Worm (Caenorhabditis elegans) whole organism, young adult: Measurements from ENCODE around the gene txt-17.

Experiments
- D2030.7 ChIP-seq: fragments of 200-800 bp; sonication (Bioruptor generic); IDR thresholded peaks from 2 replicates; pipeline ENCODE4 v1.3.6; 2022; ENCODE audit warnings: missing genetic modification reagents, missing genetic modification characterization, missing compliant biosample characterization
- F10E7.11 ChIP-seq: sonication (generic microtip); optimal IDR thresholded peaks from 2 replicates; lab custom pipeline; 2017; ENCODE audit warnings: mild to moderate bottlenecking, missing genetic modification characterization, moderate library complexity, missing compliant biosample characterization
- F52B5.7 ChIP-seq: sonication (generic microtip); optimal IDR thresholded peaks from 2 replicates; lab custom pipeline; 2016; ENCODE audit warnings: mild to moderate bottlenecking, missing genetic modification characterization, missing compliant biosample characterization
- F55B11.4 ChIP-seq: sonication (generic microtip); optimal IDR thresholded peaks from 2 replicates; lab custom pipeline; 2016; ENCODE audit warnings: missing compliant biosample characterization, missing genetic modification characterization, borderline replicate concordance; ENCODE audit not compliant: insufficient read depth
- K12H6.12 ChIP-seq: fragments of 200-800 bp; sonication (Bioruptor generic); optimal IDR thresholded peaks from 2 replicates; lab custom pipeline; 2018; ENCODE audit warnings: mild to moderate bottlenecking, missing genetic modification characterization, missing compliant biosample characterization
- Y56A3A.18 ChIP-seq: fragments of 200-800 bp; sonication (Bioruptor generic); IDR thresholded peaks from 2 replicates; pipeline ENCODE4 v1.3.6; 2022; ENCODE audit warnings: missing genetic modification reagents, missing genetic modification characterization, missing compliant biosample characterization
- Y67H2A.10 ChIP-seq: fragments of 200-800 bp; sonication (Bioruptor generic); conservative IDR thresholded peaks from 2 replicates; pipeline ENCODE4 v1.3.6; 2022; ENCODE audit warnings: missing genetic modification reagents, missing genetic modification characterization, missing compliant biosample characterization
- Y95B8A.8 ChIP-seq: fragments of 200-800 bp; sonication (Bioruptor generic); IDR thresholded peaks from 2 replicates; pipeline ENCODE4 v1.3.6; 2022; ENCODE audit warnings: missing genetic modification reagents, missing genetic modification characterization, missing compliant biosample characterization
- atf-7 ChIP-seq: sonication (generic microtip); optimal IDR thresholded peaks from 2 replicates; lab custom pipeline; 2017; ENCODE audit warnings: mild to moderate bottlenecking, missing genetic modification characterization, missing compliant biosample characterization
- ccch-3 ChIP-seq: fragments of 200-800 bp; sonication (Bioruptor generic); optimal IDR thresholded peaks from 2 replicates; lab custom pipeline; 2018; ENCODE audit warnings: mild to moderate bottlenecking, missing genetic modification characterization, missing compliant biosample characterization
- cebp-1 ChIP-seq, 2 experiments: fragments of 200-800 bp in 1 of 2; sonication (Bioruptor generic) in 1 of 2; sonication (generic microtip) in 1 of 2; IDR thresholded peaks in 1 of 2; optimal IDR thresholded peaks in 1 of 2; 2 replicates each; pipeline versions ENCODE4 v1.3.6 to Lab custom; 2017 to 2022; ENCODE audit warnings: missing compliant biosample characterization in 2 of 2, missing genetic modification characterization in 2 of 2, mild to moderate bottlenecking in 1 of 2, missing genetic modification reagents in 1 of 2, moderate library complexity in 1 of 2
- ceh-100 ChIP-seq: fragments of 200-800 bp; sonication (Bioruptor generic); IDR thresholded peaks from 2 replicates; pipeline ENCODE4 v1.3.6; 2022; ENCODE audit warnings: missing genetic modification reagents, missing genetic modification characterization, missing compliant biosample characterization
- die-1 ChIP-seq: sonication (generic microtip); optimal IDR thresholded peaks from 2 replicates; lab custom pipeline; 2016; ENCODE audit warnings: missing genotype, mild to moderate bottlenecking, missing genetic modification characterization, missing compliant biosample characterization
- dpl-1 ChIP-seq: fragments of 150-350 bp; optimal IDR thresholded peaks from 2 replicates; lab custom pipeline; 2014; ENCODE audit warnings: missing biosample characterization, missing genetic modification reagents, missing genetic modification characterization
- efl-1 ChIP-seq: fragments of 150-350 bp; optimal IDR thresholded peaks from 2 replicates; lab custom pipeline; 2014; ENCODE audit warnings: missing biosample characterization, missing genetic modification reagents, missing genetic modification characterization
- egrh-3 ChIP-seq: fragments of 200-800 bp; sonication (Bioruptor generic); IDR thresholded peaks from 2 replicates; pipeline ENCODE4 v1.3.6; 2022; ENCODE audit warnings: missing genetic modification reagents, missing genetic modification characterization, missing compliant biosample characterization
- ets-4 ChIP-seq: fragments of 200-800 bp; sonication (Bioruptor generic); optimal IDR thresholded peaks from 2 replicates; lab custom pipeline; 2018; ENCODE audit warnings: mild to moderate bottlenecking, missing genetic modification characterization, missing compliant biosample characterization
- gei-17 ChIP-seq: fragments of 200-800 bp; sonication (Bioruptor generic); optimal IDR thresholded peaks from 2 replicates; lab custom pipeline; 2018; ENCODE audit warnings: mild to moderate bottlenecking, missing genetic modification characterization, missing compliant biosample characterization
- him-1 ChIP-seq: sonication (generic microtip); optimal IDR thresholded peaks from 2 replicates; lab custom pipeline; 2016; ENCODE audit warnings: missing genotype, missing genetic modification reagents, missing genetic modification characterization, missing compliant biosample characterization
- hmg-20 ChIP-seq: fragments of 200-800 bp; sonication (Bioruptor generic); IDR thresholded peaks from 2 replicates; pipeline ENCODE4 v1.3.6; 2022; ENCODE audit warnings: missing genetic modification reagents, missing genetic modification characterization, missing compliant biosample characterization
- hrde-1 ChIP-seq: sonication (generic microtip); optimal IDR thresholded peaks from 2 replicates; lab custom pipeline; 2016; ENCODE audit warnings: missing genetic modification characterization, mild to moderate bottlenecking, missing compliant biosample characterization, moderate library complexity, missing genotype, missing genetic modification reagents, borderline replicate concordance
- hsf-1 ChIP-seq: fragments of 200-800 bp; sonication (Bioruptor generic); IDR thresholded peaks from 2 replicates; pipeline ENCODE4 v1.3.6; 2022; ENCODE audit warnings: missing genetic modification reagents, missing genetic modification characterization, missing compliant biosample characterization
- lin-26 ChIP-seq: fragments of 200-800 bp; sonication (Bioruptor generic); IDR thresholded peaks from 2 replicates; pipeline ENCODE4 v1.3.6; 2022; ENCODE audit warnings: missing genetic modification reagents, missing genetic modification characterization, missing compliant biosample characterization
- lin-35 ChIP-seq, 3 experiments: fragments of 150-350 bp in 2 of 3; sonication (generic microtip) in 1 of 3; optimal IDR thresholded peaks; 2 replicates each; lab custom pipeline; 2014 to 2018; ENCODE audit warnings: missing biosample characterization in 3 of 3, missing genetic modification characterization in 3 of 3, missing genetic modification reagents in 3 of 3
- lin-40 ChIP-seq: sonication (generic microtip); optimal IDR thresholded peaks from 2 replicates; lab custom pipeline; 2016; ENCODE audit warnings: missing genetic modification characterization, mild to moderate bottlenecking, missing compliant biosample characterization, missing genotype, missing genetic modification reagents
- lir-1 ChIP-seq: fragments of 200-800 bp; sonication (Bioruptor generic); conservative IDR thresholded peaks from 2 replicates; pipeline ENCODE4 v1.3.6; 2022; ENCODE audit warnings: missing genetic modification reagents, missing genetic modification characterization, missing compliant biosample characterization
- lsl-1 ChIP-seq: fragments of 200-800 bp; sonication (Bioruptor generic); optimal IDR thresholded peaks from 2 replicates; lab custom pipeline; 2018; ENCODE audit warnings: mild to moderate bottlenecking, missing genetic modification characterization, moderate library complexity, missing compliant biosample characterization
- madf-10 ChIP-seq: sonication (generic microtip); optimal IDR thresholded peaks from 2 replicates; lab custom pipeline; 2016; ENCODE audit warnings: mild to moderate bottlenecking, missing genetic modification characterization, missing compliant biosample characterization
- mel-28 ChIP-seq: sonication (generic microtip); optimal IDR thresholded peaks from 2 replicates; lab custom pipeline; 2016; ENCODE audit warnings: borderline replicate concordance, mild to moderate bottlenecking, missing genetic modification characterization, missing compliant biosample characterization
- nfya-2 ChIP-seq: fragments of 200-800 bp; sonication (Bioruptor generic); IDR thresholded peaks from 2 replicates; pipeline ENCODE4 v1.3.6; 2022; ENCODE audit warnings: missing genetic modification reagents, missing genetic modification characterization, missing compliant biosample characterization
- nfyb-1 ChIP-seq: fragments of 200-800 bp; sonication (Bioruptor generic); IDR thresholded peaks from 2 replicates; pipeline ENCODE4 v1.3.6; 2022; ENCODE audit warnings: missing genetic modification reagents, missing genetic modification characterization, missing compliant biosample characterization
- pbrm-1 ChIP-seq: fragments of 200-800 bp; sonication (Bioruptor generic); IDR thresholded peaks from 2 replicates; pipeline ENCODE4 v1.3.6; 2022; ENCODE audit warnings: missing genetic modification reagents, missing genetic modification characterization, missing compliant biosample characterization
- rec-8 ChIP-seq, 2 experiments: sonication (generic microtip); optimal IDR thresholded peaks; 2 replicates each; lab custom pipeline; 2016; ENCODE audit warnings: mild to moderate bottlenecking in 2 of 2, missing genetic modification characterization in 2 of 2, missing genetic modification reagents in 2 of 2, missing genotype in 2 of 2, missing biosample characterization in 1 of 2, missing compliant biosample characterization in 1 of 2, moderate library complexity in 1 of 2
- snpc-4 ChIP-seq, 5 experiments: fragments of 150-350 bp in 1 of 5; sonication (generic microtip) in 4 of 5; optimal IDR thresholded peaks; 2 replicates each; lab custom pipeline; 2014 to 2018; ENCODE audit warnings: missing genetic modification characterization in 5 of 5, missing biosample characterization in 3 of 5, antibody characterized with exemption in 2 of 5, mild to moderate bottlenecking in 2 of 5, missing compliant biosample characterization in 2 of 5, missing genotype in 2 of 5, moderate library complexity in 2 of 5, missing genetic modification reagents in 1 of 5
- sptf-2 ChIP-seq: fragments of 200-800 bp; sonication (Bioruptor generic); optimal IDR thresholded peaks from 2 replicates; lab custom pipeline; 2018; ENCODE audit warnings: mild to moderate bottlenecking, missing genetic modification characterization, missing compliant biosample characterization
- tbp1 ChIP-seq: fragments of 200-800 bp; sonication (Bioruptor generic); optimal IDR thresholded peaks from 2 replicates; lab custom pipeline; 2018; ENCODE audit warnings: mild to moderate bottlenecking, missing genetic modification characterization, missing compliant biosample characterization
- unc-130 ChIP-seq: sonication (generic microtip); optimal IDR thresholded peaks from 2 replicates; lab custom pipeline; 2016; ENCODE audit warnings: missing genetic modification reagents, missing genetic modification characterization, missing compliant biosample characterization
- zfh-2 ChIP-seq: fragments of 200-800 bp; sonication (Bioruptor generic); conservative IDR thresholded peaks from 2 replicates; pipeline ENCODE4 v1.3.6; 2022; ENCODE audit warnings: missing genetic modification reagents, missing genetic modification characterization, missing compliant biosample characterization
- zim-3 ChIP-seq: sonication (generic microtip); optimal IDR thresholded peaks from 2 replicates; lab custom pipeline; 2017; ENCODE audit warnings: mild to moderate bottlenecking, missing genetic modification characterization, moderate library complexity, missing compliant biosample characterization

txt-17 gene

DNA sequence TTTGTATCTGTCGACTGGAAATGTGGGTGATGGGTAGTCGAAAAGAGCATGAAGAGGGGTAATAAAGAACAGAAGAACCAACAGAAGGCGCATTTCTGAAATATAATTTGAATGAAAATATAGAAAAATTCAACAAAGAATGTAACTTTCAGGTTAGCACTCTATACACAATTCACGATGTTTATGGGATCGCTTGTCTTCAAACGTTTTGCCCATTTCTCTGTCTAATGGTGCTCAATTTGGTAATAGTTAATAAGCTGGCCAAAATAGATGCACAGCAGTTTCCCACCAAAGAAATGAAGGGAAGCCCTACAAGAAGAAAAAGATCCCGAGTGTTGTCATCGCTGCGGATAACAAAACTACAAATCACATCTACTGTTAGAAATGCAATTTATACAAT is 5.5 kb downstream of the txt-17 start, which contains the start of gene F20A1.8:
Gene F20A1.8 (minus strand): TSS at position 101 of the 400 bp plus-strand sequence.
- TF ChIP-seq dpl-1 (GFP tag; lab: Kevin White, UChicago), result no peak
- TF ChIP-seq hsf-1 (GFP tag; lab: Robert Waterston, UW), result no peak
- TF ChIP-seq Y67H2A.10 (GFP tag; lab: Robert Waterston, UW), result no peak
- no peak for TF ChIP-seq mel-28 (tag; lab: Kevin White, UChicago)
- no peak for TF ChIP-seq cebp-1 (GFP tag; IDR thresholded peaks at IDR 0.05; lab: Robert Waterston, UW)
- TF ChIP-seq cebp-1 (tag; optimal IDR thresholded peaks at IDR 0.05; lab: Kevin White, UChicago), result no peak
- no peak for TF ChIP-seq Y56A3A.18 (GFP tag; lab: Robert Waterston, UW)
- no peak for TF ChIP-seq lsl-1 (GFP tag; lab: Kevin White, UChicago)
- no peak for TF ChIP-seq lir-1 (GFP tag; lab: Robert Waterston, UW)
- TF ChIP-seq unc-130 (GFP tag; lab: Kevin White, UChicago), result no peak
- TF ChIP-seq nfya-2 (GFP tag; lab: Robert Waterston, UW), result no peak
- TF ChIP-seq zfh-2, result no peak
- TF ChIP-seq snpc-4 (GFP tag; optimal IDR thresholded peaks at IDR 0.05; lab: Kevin White, UChicago), result no peak
- TF ChIP-seq snpc-4 (tag; optimal IDR thresholded peaks at IDR 0.05; lab: Kevin White, UChicago), result no peak
- TF ChIP-seq die-1 (tag; lab: Kevin White, UChicago), result no peak
- TF ChIP-seq rec-8 (tag; optimal IDR thresholded peaks at IDR 0.05; lab: Kevin White, UChicago), result no peak
- no peak for TF ChIP-seq ceh-100 (GFP tag; lab: Robert Waterston, UW)
- no peak for TF ChIP-seq efl-1 (GFP tag; lab: Kevin White, UChicago)
- no peak for TF ChIP-seq nfyb-1 (GFP tag; lab: Robert Waterston, UW)
- no peak for TF ChIP-seq gei-17

DNA sequence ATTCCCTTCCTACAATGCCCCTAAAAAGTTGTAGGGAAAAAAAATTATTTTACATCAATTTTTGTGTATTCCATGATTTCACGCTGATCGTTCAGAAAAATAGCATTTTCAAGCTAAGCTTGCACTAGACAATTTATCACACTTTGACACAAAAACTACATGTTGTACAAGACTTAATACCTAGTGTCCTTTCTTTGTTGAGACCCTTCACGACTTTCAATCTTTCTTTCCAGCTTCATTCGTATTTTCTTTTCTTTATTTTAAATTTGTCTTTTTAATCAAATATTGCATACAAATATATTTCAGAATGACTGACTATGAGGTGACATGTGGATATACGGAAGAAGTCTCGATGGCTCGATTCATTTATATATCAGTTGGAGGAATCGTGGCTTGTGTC is 7.0 kb downstream of the txt-17 start, which contains the start of gene F20A1.2:
Gene F20A1.2 (plus strand): TSS at position 301 of the 400 bp plus-strand sequence.
- no peak for TF ChIP-seq snpc-4 (GFP tag; optimal IDR thresholded peaks at IDR 0.05; lab: Kevin White, UChicago)
- no peak for TF ChIP-seq snpc-4 (tag; optimal IDR thresholded peaks at IDR 0.05; lab: Kevin White, UChicago)
- TF ChIP-seq madf-10 (tag; lab: Kevin White, UChicago), result no peak
- no peak for TF ChIP-seq hrde-1 (tag; lab: Kevin White, UChicago)
- no peak for TF ChIP-seq tbp1

DNA sequence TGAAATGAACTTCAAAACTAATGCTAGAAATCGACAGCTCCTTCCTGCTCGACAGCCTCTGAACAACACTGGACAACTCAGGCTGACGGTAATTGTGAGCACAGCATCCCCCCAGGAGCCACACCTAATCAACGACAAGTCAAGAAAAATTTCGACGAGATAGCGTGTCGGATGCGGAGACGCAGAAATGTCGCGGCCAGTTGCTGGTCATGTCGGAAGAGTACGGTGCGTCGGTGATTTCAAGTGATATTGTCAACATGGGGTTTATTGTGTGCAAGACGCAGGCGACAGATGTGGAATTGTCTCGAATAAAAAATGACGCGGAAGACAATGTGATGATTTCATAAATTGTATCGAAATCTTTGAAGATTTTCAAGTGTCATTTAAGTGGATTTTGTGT is 16.5 kb downstream of the txt-17 start, which contains the start of gene twk-11:
Gene twk-11 (minus strand): TSS at position 101 of the 400 bp plus-strand sequence.
- TF ChIP-seq ccch-3 (GFP tag; lab: Kevin White, UChicago), result no peak
- TF ChIP-seq F52B5.7 (tag; lab: Kevin White, UChicago), result no peak
- no peak for TF ChIP-seq lin-40
- no peak for TF ChIP-seq F55B11.4 (tag; lab: Kevin White, UChicago)
- no peak for TF ChIP-seq D2030.7 (GFP tag; lab: Robert Waterston, UW)
- no peak for TF ChIP-seq ets-4

DNA sequence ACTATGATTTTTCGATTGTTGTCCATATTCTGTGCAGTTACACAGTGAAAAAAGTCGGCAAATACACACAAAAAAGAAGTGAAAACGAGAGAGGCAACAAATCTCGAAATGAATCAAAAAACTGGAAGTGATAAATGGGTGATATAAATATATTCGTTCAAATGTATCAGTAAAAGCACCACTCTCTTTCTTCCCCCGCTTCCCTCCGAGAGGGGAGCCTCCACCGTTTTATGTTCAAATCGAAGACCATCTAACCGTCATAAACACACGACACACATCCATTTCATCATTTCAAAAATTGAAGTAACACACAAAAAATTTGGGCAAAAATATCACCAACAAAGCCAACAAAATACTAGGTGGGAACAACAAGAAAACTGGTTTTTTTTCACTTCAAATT is 25.9 kb downstream of the txt-17 start, which contains the start of gene F20A1.6:
Gene F20A1.6 (minus strand): TSS at position 101 of the 400 bp plus-strand sequence.
- TF ChIP-seq lin-26, result no peak
- no peak for TF ChIP-seq sptf-2 (GFP tag; lab: Kevin White, UChicago)
- TF ChIP-seq K12H6.12 (tag; lab: Kevin White, UChicago), result no peak
- TF ChIP-seq Y56A3A.18 (GFP tag; lab: Robert Waterston, UW), result no peak
- TF ChIP-seq zim-3 (tag; lab: Kevin White, UChicago), result no peak
- TF ChIP-seq hmg-20, result no peak
- no peak for TF ChIP-seq him-1 (tag; lab: Kevin White, UChicago)
- no peak for TF ChIP-seq egrh-3 (GFP tag; lab: Robert Waterston, UW)
- TF ChIP-seq Y95B8A.8, result no peak
- no peak for TF ChIP-seq atf-7
- TF ChIP-seq lin-35 (GFP tag; optimal IDR thresholded peaks at IDR 0.05; lab: Kevin White, UChicago), result no peak
- no peak for TF ChIP-seq F10E7.11 (tag; lab: Kevin White, UChicago)
- no peak for TF ChIP-seq pbrm-1 (GFP tag; lab: Robert Waterston, UW)
- no peak for TF ChIP-seq mel-28 (tag; lab: Kevin White, UChicago)
